Worm (Caenorhabditis elegans) whole organism, L1 larva: ENCODE results near the gene B0478.3.

Experiments
- C34B4.2 ChIP-seq: sonication (generic microtip); optimal IDR thresholded peaks from 2 replicates; lab custom pipeline; 2017; ENCODE audit warnings: mild to moderate bottlenecking, missing genetic modification characterization, missing compliant biosample characterization
- F16B12.6 ChIP-seq: fragments of 150-350 bp; optimal IDR thresholded peaks from 2 replicates; lab custom pipeline; 2014; ENCODE audit warnings: missing biosample characterization, missing genetic modification characterization
- aha-1 ChIP-seq: fragments of 150-350 bp; optimal IDR thresholded peaks from 2 replicates; lab custom pipeline; 2014; ENCODE audit warnings: missing biosample characterization, missing genetic modification characterization
- blmp-1 ChIP-seq: fragments of 150-350 bp; optimal IDR thresholded peaks from 2 replicates; lab custom pipeline; 2014; ENCODE audit warnings: missing biosample characterization, missing genetic modification characterization
- ceh-88 ChIP-seq: fragments of 200-800 bp; sonication (Bioruptor generic); IDR thresholded peaks from 2 replicates; pipeline ENCODE4 v1.3.6; 2022; ENCODE audit warnings: missing genetic modification characterization, missing compliant biosample characterization
- ces-1 ChIP-seq: fragments of 150-350 bp; optimal IDR thresholded peaks from 2 replicates; lab custom pipeline; 2014; ENCODE audit warnings: missing biosample characterization, missing genetic modification reagents, missing genetic modification characterization
- dpl-1 ChIP-seq, 3 experiments: fragments of 150-350 bp in 2 of 3; sonication (generic microtip) in 1 of 3; optimal IDR thresholded peaks; 2 replicates each; lab custom pipeline; 2014 to 2017; ENCODE audit warnings: missing biosample characterization in 3 of 3, missing genetic modification characterization in 3 of 3, missing genetic modification reagents in 3 of 3
- dsc-1 ChIP-seq: sonication (generic microtip); optimal IDR thresholded peaks from 2 replicates; lab custom pipeline; 2016; ENCODE audit warnings: mild to moderate bottlenecking, missing genetic modification characterization, missing compliant biosample characterization
- efl-3 ChIP-seq: fragments of 200-800 bp; sonication (Bioruptor generic); optimal IDR thresholded peaks from 2 replicates; lab custom pipeline; 2018; ENCODE audit warnings: mild to moderate bottlenecking, missing genetic modification characterization, missing compliant biosample characterization
- egl-27 ChIP-seq, 2 experiments: fragments of 150-350 bp in 1 of 2; sonication (generic microtip); optimal IDR thresholded peaks; 3 replicates each; lab custom pipeline; 2017 to 2018; ENCODE audit warnings: missing biosample characterization in 2 of 2, missing genetic modification characterization in 2 of 2, missing genetic modification reagents in 2 of 2
- elt-2 ChIP-seq: sonication (generic microtip); optimal IDR thresholded peaks from 2 replicates; lab custom pipeline; 2016; ENCODE audit warnings: missing genetic modification characterization, mild to moderate bottlenecking, inconsistent platforms, missing compliant biosample characterization, missing genetic modification reagents
- elt-3 ChIP-seq, 6 experiments: fragments of 150-350 bp in 1 of 6; sonication (generic microtip); optimal IDR thresholded peaks; 2 replicates each; lab custom pipeline; 2017 to 2018; ENCODE audit warnings: missing biosample characterization in 6 of 6, missing genetic modification characterization in 6 of 6, inconsistent platforms in 1 of 6
- fkh-8 ChIP-seq: sonication (generic microtip); optimal IDR thresholded peaks from 2 replicates; lab custom pipeline; 2016; ENCODE audit warnings: mild to moderate bottlenecking, missing genetic modification characterization, missing compliant biosample characterization
- fos-1 ChIP-seq: fragments of 150-350 bp; optimal IDR thresholded peaks from 2 replicates; lab custom pipeline; 2014; ENCODE audit warnings: missing biosample characterization, missing genetic modification characterization
- hlh-17 ChIP-seq: fragments of 200-800 bp; sonication (Bioruptor generic); optimal IDR thresholded peaks from 2 replicates; lab custom pipeline; 2018; ENCODE audit warnings: missing genetic modification characterization, mild to moderate bottlenecking, missing compliant biosample characterization, moderate library complexity, borderline replicate concordance
- hlh-4 ChIP-seq: sonication (generic microtip); optimal IDR thresholded peaks from 2 replicates; lab custom pipeline; 2016; ENCODE audit warnings: mild to moderate bottlenecking, missing genetic modification characterization, missing compliant biosample characterization
- isw-1 ChIP-seq: fragments of 200-800 bp; sonication (Bioruptor generic); IDR thresholded peaks from 2 replicates; pipeline ENCODE4 v1.3.6; 2022; ENCODE audit warnings: missing genetic modification characterization, missing compliant biosample characterization
- lin-15B ChIP-seq: fragments of 150-350 bp; sonication (generic microtip); optimal IDR thresholded peaks from 3 replicates; lab custom pipeline; 2014; ENCODE audit warnings: missing biosample characterization, missing genetic modification characterization
- lin-35 ChIP-seq, 2 experiments: fragments of 150-350 bp; optimal IDR thresholded peaks; 2 replicates each; lab custom pipeline; 2014; ENCODE audit warnings: missing biosample characterization in 2 of 2, missing genetic modification characterization in 2 of 2, missing genetic modification reagents in 2 of 2
- lsy-2 ChIP-seq, 2 experiments: fragments of 150-350 bp; optimal IDR thresholded peaks; 2 replicates each; lab custom pipeline; 2014; ENCODE audit warnings: missing biosample characterization in 2 of 2, missing genetic modification characterization in 2 of 2
- mab-9 ChIP-seq: fragments of 200-800 bp; sonication (Bioruptor generic); IDR thresholded peaks from 2 replicates; pipeline ENCODE4 v1.3.6; 2022; ENCODE audit warnings: missing genetic modification reagents, missing genetic modification characterization, missing compliant biosample characterization
- mef-2 ChIP-seq: fragments of 150-350 bp; optimal IDR thresholded peaks from 2 replicates; lab custom pipeline; 2014; ENCODE audit warnings: missing biosample characterization, missing genetic modification characterization
- nhr-12 ChIP-seq: sonication (generic microtip); optimal IDR thresholded peaks from 2 replicates; lab custom pipeline; 2017; ENCODE audit warnings: missing biosample characterization, missing genetic modification characterization
- nhr-19 ChIP-seq: fragments of 200-800 bp; sonication (Bioruptor generic); conservative IDR thresholded peaks from 2 replicates; pipeline ENCODE4 v1.3.6; 2022; ENCODE audit warnings: missing genetic modification characterization, missing compliant biosample characterization
- nhr-47 ChIP-seq: sonication (generic microtip); optimal IDR thresholded peaks from 2 replicates; lab custom pipeline; 2016; ENCODE audit warnings: mild to moderate bottlenecking, missing genetic modification characterization, moderate library complexity, missing compliant biosample characterization
- pqm-1 ChIP-seq: sonication (generic microtip); optimal IDR thresholded peaks from 3 replicates; lab custom pipeline; 2017; ENCODE audit warnings: missing biosample characterization, missing genetic modification characterization
- snu-23 ChIP-seq: sonication (generic microtip); optimal IDR thresholded peaks from 2 replicates; lab custom pipeline; 2016; ENCODE audit warnings: missing genetic modification characterization, missing compliant biosample characterization
- sox-4 ChIP-seq: sonication (generic microtip); optimal IDR thresholded peaks from 2 replicates; lab custom pipeline; 2016; ENCODE audit warnings: missing genetic modification characterization, missing compliant biosample characterization
- sptf-1 ChIP-seq: fragments of 150-350 bp; optimal IDR thresholded peaks from 2 replicates; lab custom pipeline; 2014; ENCODE audit warnings: missing biosample characterization, missing genetic modification characterization
- sup-37 ChIP-seq: fragments of 200-800 bp; sonication (Bioruptor generic); optimal IDR thresholded peaks from 2 replicates; lab custom pipeline; 2018; ENCODE audit warnings: mild to moderate bottlenecking, missing genetic modification characterization, missing compliant biosample characterization
- unc-86 ChIP-seq: sonication (generic microtip); optimal IDR thresholded peaks from 2 replicates; lab custom pipeline; 2016; ENCODE audit warnings: missing genetic modification characterization, missing compliant biosample characterization
- unc-98 ChIP-seq: fragments of 200-800 bp; sonication (Bioruptor generic); IDR thresholded peaks from 2 replicates; pipeline ENCODE4 v1.3.6; 2022; ENCODE audit warnings: missing genetic modification characterization, missing compliant biosample characterization
- xbp-1 ChIP-seq: sonication (generic microtip); optimal IDR thresholded peaks from 2 replicates; lab custom pipeline; 2016; ENCODE audit warnings: missing genetic modification characterization, missing compliant biosample characterization
- ztf-11 ChIP-seq, 2 experiments: sonication (generic microtip); optimal IDR thresholded peaks; 2 replicates each; lab custom pipeline; 2016 to 2017; ENCODE audit warnings: missing genetic modification characterization in 2 of 2, missing biosample characterization in 1 of 2, missing compliant biosample characterization in 1 of 2

The B0478.3 gene

DNA sequence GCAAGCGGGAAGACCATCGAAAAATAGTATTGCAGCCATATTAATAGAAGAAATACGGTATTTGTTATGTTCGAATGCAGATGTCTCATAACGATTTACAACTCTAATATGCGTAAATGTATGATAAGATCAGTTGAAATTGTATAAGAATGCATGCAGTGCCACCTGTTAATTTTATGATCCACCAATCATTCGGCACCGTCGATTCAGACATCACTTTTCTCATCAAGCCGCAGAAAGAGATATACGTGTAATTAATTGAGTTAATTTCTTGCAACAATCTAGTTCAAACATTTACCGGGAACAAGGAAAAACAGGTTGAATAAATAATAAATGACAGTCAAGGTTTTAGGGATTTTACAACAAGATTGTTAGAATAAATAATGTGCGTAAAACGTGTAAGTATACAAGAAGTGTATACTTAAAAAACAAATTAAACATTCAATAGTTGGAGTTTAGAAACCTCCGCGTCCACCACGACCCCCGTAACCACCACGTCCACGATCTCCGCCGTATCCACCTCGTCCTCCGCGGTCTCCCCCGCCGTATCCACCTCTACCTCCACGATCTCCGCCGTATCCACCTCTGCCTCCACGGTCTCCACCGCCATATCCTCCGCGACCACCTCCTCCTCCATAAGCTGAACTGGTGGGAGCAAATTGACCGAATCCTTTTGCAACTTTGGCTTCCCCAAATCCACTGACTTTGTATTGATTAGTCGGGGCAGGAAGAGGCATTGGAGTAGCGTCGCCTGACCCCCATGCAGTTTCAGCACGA is 9.9 kb upstream of the B0478.3 start:
- TF ChIP-seq lin-35 (GFP tag; optimal IDR thresholded peaks at IDR 0.05; lab: Kevin White, UChicago) (no peak), nhr-12 (no peak), dpl-1 (GFP tag; optimal IDR thresholded peaks at IDR 0.05; lab: Kevin White, UChicago) (no peak), F16B12.6 (tag; lab: Kevin White, UChicago) (no peak), hlh-4 (no peak), egl-27 (tag; optimal IDR thresholded peaks at IDR 0.05; lab: Kevin White, UChicago) (no peak), hlh-17 (GFP tag; lab: Kevin White, UChicago) (no peak), ceh-88 (GFP tag; lab: Robert Waterston, UW) (no peak), lsy-2 (tag; optimal IDR thresholded peaks at IDR 0.05; lab: Kevin White, UChicago) (no peak)

DNA sequence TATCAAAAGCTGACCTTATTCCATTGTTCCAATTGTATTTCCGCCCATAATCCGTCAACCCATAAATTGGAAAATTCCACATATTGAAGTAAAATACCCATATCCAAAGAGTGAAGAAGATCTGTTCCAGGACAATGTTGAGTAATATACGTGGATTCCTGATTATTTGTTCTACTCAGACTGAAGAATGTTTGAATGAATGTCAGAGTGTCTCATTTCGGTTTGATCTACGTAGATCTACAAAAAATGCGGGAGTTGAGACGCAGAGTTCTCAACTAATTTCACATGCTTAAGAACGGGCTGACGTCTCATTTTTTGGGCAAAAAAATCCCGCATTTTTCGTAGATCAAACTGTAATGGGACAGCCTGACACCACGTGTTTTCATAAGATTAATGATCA is 8.0 kb upstream of the B0478.3 start, which contains the start of gene nhr-249:
Gene nhr-249 (minus strand): TSS at position 101 of the 400 bp plus-strand sequence.
- TF ChIP-seq lin-15B (tag; lab: Kevin White, UChicago) (no peak), aha-1 (tag; lab: Kevin White, UChicago) (no peak), fos-1 (tag; lab: Kevin White, UChicago) (no peak), mef-2 (tag; lab: Kevin White, UChicago) (no peak), dsc-1 (tag; lab: Kevin White, UChicago) (no peak), unc-86 (tag; lab: Kevin White, UChicago) (no peak), hlh-17 (GFP tag; lab: Kevin White, UChicago) (no peak), pqm-1 (no peak), efl-3 (GFP tag; lab: Kevin White, UChicago) (no peak), sptf-1 (no peak), nhr-47 (tag; lab: Kevin White, UChicago) (no peak), elt-2 (no peak), blmp-1 (tag; lab: Kevin White, UChicago) (no peak), sup-37 (GFP tag; lab: Kevin White, UChicago) (no peak), nhr-19 (GFP tag; lab: Robert Waterston, UW) (no peak), isw-1 (GFP tag; lab: Robert Waterston, UW) (no peak), dpl-1 (GFP tag; optimal IDR thresholded peaks at IDR 0.05; lab: Kevin White, UChicago) (no peak)

DNA sequence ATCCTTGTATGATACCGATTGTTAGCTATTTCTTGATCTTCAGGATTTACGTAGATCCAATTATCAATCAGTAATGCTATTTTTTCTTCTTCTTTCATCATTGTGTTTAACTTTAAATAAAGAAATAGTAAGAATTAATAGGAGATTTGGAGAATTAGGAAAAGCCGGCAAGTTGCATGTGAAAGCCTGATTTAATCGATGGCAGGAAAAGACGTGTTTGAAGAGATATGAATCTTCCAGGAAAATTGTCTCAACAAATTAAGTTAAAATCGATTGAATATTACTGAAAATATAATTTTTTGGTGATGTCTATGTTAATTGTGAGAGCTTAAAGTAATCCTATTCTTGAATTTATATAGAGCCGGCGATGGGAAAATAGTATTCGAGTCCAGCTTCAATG is 6.8 kb upstream of the B0478.3 start, which contains the start of gene ZK381.62:
Gene ZK381.62 (minus strand): TSS at position 101 of the 400 bp plus-strand sequence.
- TF ChIP-seq mab-9 (GFP tag; lab: Robert Waterston, UW) (no peak), nhr-19 (GFP tag; lab: Robert Waterston, UW) (no peak), C34B4.2 (no peak), elt-3 (tag; optimal IDR thresholded peaks at IDR 0.05; lab: Kevin White, UChicago) (no peak), ztf-11 (tag; optimal IDR thresholded peaks at IDR 0.05; lab: Kevin White, UChicago) (no peak), xbp-1 (no peak), unc-98 (GFP tag; lab: Robert Waterston, UW) (no peak)

DNA sequence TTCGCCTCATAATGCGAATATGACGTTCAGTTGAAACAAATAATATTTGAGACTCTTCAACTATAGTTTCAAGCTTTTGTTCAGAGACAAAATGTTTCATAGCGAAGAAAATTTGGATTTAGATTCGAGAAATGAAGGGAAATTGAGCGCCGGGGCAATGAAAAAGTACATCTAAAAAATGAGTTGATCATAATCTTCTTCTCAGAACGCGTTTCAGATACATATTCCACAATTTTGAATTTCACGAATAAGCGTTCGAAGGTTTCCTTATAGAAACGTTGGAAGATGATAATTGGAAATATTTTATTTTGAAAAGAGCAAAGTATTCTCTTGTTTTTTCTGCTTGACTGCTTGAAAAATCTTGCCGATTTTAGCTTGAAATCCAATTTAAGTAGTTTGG is 5.9 kb upstream of the B0478.3 start, which contains the start of gene ZK381.8:
Gene ZK381.8 (minus strand): TSS at position 101 of the 400 bp plus-strand sequence.
- TF ChIP-seq ces-1 (GFP tag; lab: Kevin White, UChicago) (no peak), blmp-1 (tag; lab: Kevin White, UChicago) (no peak), sox-4 (tag; lab: Kevin White, UChicago) (no peak), unc-86 (tag; lab: Kevin White, UChicago) (no peak)

DNA sequence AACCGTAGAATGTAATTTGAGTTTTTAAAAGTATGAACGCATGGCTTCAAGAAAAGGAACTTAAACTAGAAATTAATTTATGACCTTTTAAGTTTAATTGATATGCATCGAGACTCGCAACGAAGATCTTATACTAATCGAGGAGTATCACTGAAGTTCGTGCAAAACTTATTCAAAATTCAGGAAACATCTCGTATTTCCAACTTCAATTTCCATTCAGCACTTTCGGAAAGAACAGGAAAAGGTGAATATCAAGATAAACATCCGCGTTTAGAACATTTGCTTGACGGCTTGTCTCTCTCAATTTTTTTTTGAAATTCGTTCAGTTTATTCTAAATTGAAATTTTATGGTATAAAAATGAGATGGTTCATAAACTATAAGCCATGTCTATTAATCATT is 784 bp upstream of the B0478.3 start, which contains the start of gene ZK381.2:
Gene ZK381.2 (plus strand): TSS at position 301 of the 400 bp plus-strand sequence.
- TF ChIP-seq fkh-8 (no peak), elt-2 (no peak), snu-23 (no peak)
